Fruit fly (Drosophila melanogaster): ENCODE data around the gene OtopLc.

OtopLc gene

DNA sequence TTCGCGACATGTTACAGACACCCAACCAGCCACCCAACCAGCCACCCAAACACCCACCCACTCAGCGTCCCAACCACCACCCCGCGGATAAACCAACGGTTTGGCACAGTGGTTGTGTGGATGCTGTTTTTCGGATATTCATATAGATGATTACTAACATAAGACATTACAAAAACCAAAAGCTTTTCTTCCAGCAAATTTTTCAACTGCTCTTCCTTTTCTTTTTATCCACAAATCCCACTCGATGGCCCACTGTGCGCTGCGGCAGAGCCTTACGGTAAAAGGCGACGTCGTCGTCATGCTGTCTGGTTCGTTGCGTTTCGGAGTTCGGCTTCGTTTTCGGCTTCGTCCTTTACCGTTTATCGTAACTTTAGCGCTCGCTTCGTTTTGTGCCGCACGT, 24.1 kb downstream of the OtopLc start:
- TF ChIP-seq CG13204 (GFP tag; optimal IDR thresholded peaks at IDR 0.05), result no peak
- TF ChIP-seq rn (GFP tag; IDR thresholded peaks at IDR 0.05), result no peak
- TF ChIP-seq CG34367 (tag; optimal IDR thresholded peaks at IDR 0.05), result peak; percentile 15
- TF ChIP-seq Snoo (tag; optimal IDR thresholded peaks at IDR 0.05), result no peak
- TF ChIP-seq CG14655 (GFP tag; optimal IDR thresholded peaks at IDR 0.05), result peak; percentile 36
- TF ChIP-seq CG8159 (tag; optimal IDR thresholded peaks at IDR 0.05), result peak; percentile 30
- peak; percentile 34; the same call in 1 of the 2 replicates for TF ChIP-seq CG32121 (GFP tag; IDR thresholded peaks at IDR 0.05)
- TF ChIP-seq CG15710 (tag; optimal IDR thresholded peaks at IDR 0.05), result peak; percentile 40
- peak; percentile 84 for TF ChIP-seq CG4496 (GFP tag; IDR thresholded peaks at IDR 0.05)
- TF ChIP-seq Pif1A (GFP tag; optimal IDR thresholded peaks at IDR 0.05), result no peak
- TF ChIP-seq CG12605 (GFP tag; IDR thresholded peaks at IDR 0.05), result peak; percentile 32; the same call in 1 of the 2 replicates
- TF ChIP-seq CG8301 (tag; optimal IDR thresholded peaks at IDR 0.05), result peak; percentile 25
- no peak for TF ChIP-seq gl (tag; optimal IDR thresholded peaks at IDR 0.05)
- TF ChIP-seq Pif1B (GFP tag; optimal IDR thresholded peaks at IDR 0.05), result peak; percentile 26
- TF ChIP-seq Ets98B (GFP tag; IDR thresholded peaks at IDR 0.05), result peak; percentile 59
- TF ChIP-seq EcR (GFP tag; optimal IDR thresholded peaks at IDR 0.05), result no peak
- no peak for TF ChIP-seq CG9948 (tag; optimal IDR thresholded peaks at IDR 0.05)
- TF ChIP-seq CG10348 (GFP tag; IDR thresholded peaks at IDR 0.05), result no peak
- no peak for TF ChIP-seq D1 (tag; optimal IDR thresholded peaks at IDR 0.05)
- no peak for TF ChIP-seq CG17806 (tag; optimal IDR thresholded peaks at IDR 0.05)
- TF ChIP-seq fd96Ca (GFP tag; IDR thresholded peaks at IDR 0.05), result peak; percentile 70

DNA sequence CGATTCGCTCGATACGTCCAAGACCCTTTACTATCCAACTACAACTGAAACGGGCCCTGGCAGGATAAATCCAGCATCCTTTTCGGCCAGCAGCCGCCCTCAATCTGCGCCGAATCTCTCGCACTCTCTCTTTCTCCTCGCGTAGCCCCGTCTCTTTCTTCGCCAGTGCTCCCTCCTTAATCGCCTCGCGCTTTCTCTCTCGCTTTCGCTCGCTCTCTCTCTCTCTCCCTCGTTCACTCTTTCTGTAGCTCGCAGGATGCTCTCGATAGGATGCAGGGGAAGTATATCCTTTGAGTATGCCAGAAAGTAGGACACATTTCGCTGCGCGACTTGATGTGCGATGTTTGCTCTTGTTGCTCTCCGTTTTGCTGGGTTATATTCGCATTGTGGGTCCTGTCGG, 25.1 kb downstream of the OtopLc start:
- TF ChIP-seq CG13204 (GFP tag; optimal IDR thresholded peaks at IDR 0.05) (no peak), Pif1A (GFP tag; optimal IDR thresholded peaks at IDR 0.05) (no peak), rn (GFP tag; IDR thresholded peaks at IDR 0.05) (no peak), CG32121 (GFP tag; IDR thresholded peaks at IDR 0.05) (no peak), Pif1B (GFP tag; optimal IDR thresholded peaks at IDR 0.05) (no peak), CG12605 (GFP tag; IDR thresholded peaks at IDR 0.05) (no peak), CG4496 (GFP tag; IDR thresholded peaks at IDR 0.05) (no peak), Snoo (tag; optimal IDR thresholded peaks at IDR 0.05) (no peak), gl (tag; optimal IDR thresholded peaks at IDR 0.05) (no peak), CG10348 (GFP tag; IDR thresholded peaks at IDR 0.05) (no peak), CG34367 (tag; optimal IDR thresholded peaks at IDR 0.05) (no peak), Ets98B (GFP tag; IDR thresholded peaks at IDR 0.05) (no peak), CG8301 (tag; optimal IDR thresholded peaks at IDR 0.05) (no peak)

DNA sequence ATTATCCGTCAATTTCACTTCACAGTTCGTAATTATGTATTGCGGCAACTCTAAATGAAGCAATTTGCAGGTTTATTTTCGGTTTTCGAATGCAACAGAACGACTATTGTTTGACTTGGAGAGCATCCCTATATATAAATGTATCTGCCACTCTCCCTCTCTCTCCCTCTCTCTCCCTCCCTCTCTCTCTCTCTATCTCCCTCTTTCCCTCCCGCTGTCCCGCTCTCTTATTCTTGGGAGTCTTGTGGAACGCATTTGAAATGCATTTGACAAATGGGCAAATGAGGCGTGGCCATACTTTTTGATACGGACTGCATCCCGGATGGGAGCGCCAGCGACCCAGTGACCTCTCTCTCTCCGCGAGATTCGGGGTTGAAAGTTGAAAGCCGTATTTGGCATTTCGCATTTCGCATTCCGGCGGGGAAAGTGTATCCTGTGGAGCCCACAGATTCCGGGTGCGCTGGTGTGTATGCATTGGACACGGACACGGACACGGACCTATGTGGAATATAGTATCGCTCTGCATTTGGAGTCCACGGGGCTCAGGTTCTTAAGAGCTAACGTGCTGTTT, 26.0 kb downstream of the OtopLc start:
- TF ChIP-seq CG14655 (GFP tag; optimal IDR thresholded peaks at IDR 0.05) (no peak), CG15710 (tag; optimal IDR thresholded peaks at IDR 0.05) (no peak), CG8301 (tag; optimal IDR thresholded peaks at IDR 0.05) (no peak), CG32121 (GFP tag; IDR thresholded peaks at IDR 0.05) (no peak), Pif1A (GFP tag; optimal IDR thresholded peaks at IDR 0.05) (no peak)

DNA sequence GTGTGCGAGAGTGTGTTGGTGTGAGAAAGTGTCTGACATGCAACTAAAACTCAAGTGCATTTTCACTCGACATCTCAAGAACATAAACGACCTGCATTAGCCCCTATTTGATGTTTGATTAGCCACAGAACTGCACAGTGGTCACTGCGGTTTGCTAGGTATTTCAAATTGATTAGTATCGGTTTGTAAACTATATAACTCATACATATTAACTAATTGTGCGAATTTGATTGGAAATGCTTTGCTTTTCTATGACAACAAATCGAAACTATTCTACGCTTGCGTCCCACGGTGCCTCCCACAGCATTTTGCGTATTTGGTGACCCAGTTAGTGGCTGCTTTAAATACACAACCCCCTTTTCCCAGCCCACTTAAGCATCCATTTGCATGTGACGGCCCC, 27.9 kb downstream of the OtopLc start:
- TF ChIP-seq fd96Ca (GFP tag; IDR thresholded peaks at IDR 0.05) (peak; percentile 68), EcR (GFP tag; optimal IDR thresholded peaks at IDR 0.05) (no peak), gl (tag; optimal IDR thresholded peaks at IDR 0.05) (no peak), CG15710 (tag; optimal IDR thresholded peaks at IDR 0.05) (no peak), CG9948 (tag; optimal IDR thresholded peaks at IDR 0.05) (no peak), CG14655 (GFP tag; optimal IDR thresholded peaks at IDR 0.05) (no peak), CG4496 (GFP tag; IDR thresholded peaks at IDR 0.05) (0 out of 3 replicates have a peak, but pooled peaks have one; percentile 48), CG13204 (GFP tag; optimal IDR thresholded peaks at IDR 0.05) (no peak), Pif1A (GFP tag; optimal IDR thresholded peaks at IDR 0.05) (no peak), Snoo (tag; optimal IDR thresholded peaks at IDR 0.05) (no peak), CG32121 (GFP tag; IDR thresholded peaks at IDR 0.05) (peak; percentile 50; the same call in 1 of the 2 replicates), Pif1B (GFP tag; optimal IDR thresholded peaks at IDR 0.05) (no peak), rn (GFP tag; IDR thresholded peaks at IDR 0.05) (no peak), CG10348 (GFP tag; IDR thresholded peaks at IDR 0.05) (no peak), CG12605 (GFP tag; IDR thresholded peaks at IDR 0.05) (no peak), CG17806 (tag; optimal IDR thresholded peaks at IDR 0.05) (no peak), CG8301 (tag; optimal IDR thresholded peaks at IDR 0.05) (no peak), CG8159 (tag; optimal IDR thresholded peaks at IDR 0.05) (no peak), D1 (tag; optimal IDR thresholded peaks at IDR 0.05) (no peak), CG34367 (tag; optimal IDR thresholded peaks at IDR 0.05) (no peak), Ets98B (GFP tag; IDR thresholded peaks at IDR 0.05) (peak; percentile 40)

DNA sequence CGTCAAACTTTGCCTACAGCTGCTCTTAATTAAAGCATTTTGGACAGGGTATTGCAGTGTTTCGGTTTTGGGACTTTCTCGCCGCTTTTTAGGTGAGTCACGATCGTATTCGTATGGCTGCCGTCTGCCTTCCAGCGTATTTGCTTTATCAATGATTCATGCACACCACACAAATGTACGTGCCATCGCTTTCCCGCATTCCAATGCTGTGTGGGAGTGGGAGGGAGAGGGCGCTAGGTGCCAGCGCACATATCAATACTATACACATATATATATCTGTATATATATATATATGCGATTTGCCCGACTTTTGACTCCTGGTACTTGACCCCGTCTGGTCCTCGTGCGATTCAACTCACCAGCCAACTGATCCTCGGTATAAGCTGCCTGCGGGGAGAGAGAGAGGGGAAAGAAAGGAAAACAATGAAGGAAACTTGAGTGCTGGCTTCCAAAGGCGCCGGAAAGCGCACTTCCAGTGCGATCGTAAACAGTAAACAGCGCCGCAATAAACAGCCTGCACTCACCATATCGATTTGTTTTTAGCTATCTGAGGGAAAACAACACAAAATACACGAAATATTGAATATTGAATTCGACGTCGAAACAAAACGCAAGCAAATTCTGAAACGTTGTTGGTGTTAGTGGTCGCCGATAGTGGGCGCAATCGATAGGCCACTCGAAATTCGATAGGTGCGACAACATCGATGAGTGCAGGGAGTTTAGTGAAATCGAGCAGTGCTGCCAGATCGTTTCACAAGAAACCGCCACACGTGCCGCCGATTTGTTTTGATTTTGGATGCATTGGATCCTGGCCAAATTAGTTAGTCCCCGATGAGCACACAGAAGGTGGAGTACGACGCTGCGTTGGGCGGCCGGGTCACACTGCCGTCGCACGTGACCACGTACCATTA, 40.5 kb downstream of the OtopLc start, which contains the start of the genes Mlc-c and Pop1:
Gene Mlc-c (minus strand): TSS at position 647 of the 911 bp plus-strand sequence.
Gene Pop1 (plus strand): TSS at position 756 of the 911 bp plus-strand sequence.
- TF ChIP-seq EcR (GFP tag; optimal IDR thresholded peaks at IDR 0.05) (peak; percentile 74), Pif1A (GFP tag; optimal IDR thresholded peaks at IDR 0.05) (no peak)

DNA sequence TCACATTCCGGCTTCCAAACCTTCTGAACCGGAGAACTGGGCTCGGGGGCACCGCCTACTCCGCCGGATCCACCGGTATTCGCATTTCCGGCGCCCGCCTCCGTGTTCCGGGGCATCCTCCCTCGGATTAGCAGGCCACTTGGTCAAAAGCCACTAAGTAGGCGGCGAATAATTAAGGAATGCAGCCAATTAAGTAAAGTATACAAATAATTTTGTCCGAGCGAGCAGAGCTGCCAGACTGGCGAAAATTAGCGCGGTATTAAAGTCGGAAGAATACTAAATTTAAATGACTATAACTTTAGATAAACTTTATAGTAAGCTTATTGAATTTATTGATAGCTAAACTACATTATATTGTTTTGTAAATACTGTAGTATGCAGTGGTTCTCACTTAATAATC, 44.1 kb downstream of the OtopLc start, which contains the start of gene RhoGAP5A:
Gene RhoGAP5A (minus strand): TSS at position 245 of the 400 bp plus-strand sequence.
- TF ChIP-seq Ets98B (GFP tag; IDR thresholded peaks at IDR 0.05) (no peak), CG32121 (GFP tag; IDR thresholded peaks at IDR 0.05) (no peak), CG4496 (GFP tag; IDR thresholded peaks at IDR 0.05) (no peak), Pif1A (GFP tag; optimal IDR thresholded peaks at IDR 0.05) (no peak), CG14655 (GFP tag; optimal IDR thresholded peaks at IDR 0.05) (no peak), CG17806 (tag; optimal IDR thresholded peaks at IDR 0.05) (no peak), CG9948 (tag; optimal IDR thresholded peaks at IDR 0.05) (no peak)
